Worm (Caenorhabditis elegans): ENCODE measurements around the gene F38A1.11.

DNA sequence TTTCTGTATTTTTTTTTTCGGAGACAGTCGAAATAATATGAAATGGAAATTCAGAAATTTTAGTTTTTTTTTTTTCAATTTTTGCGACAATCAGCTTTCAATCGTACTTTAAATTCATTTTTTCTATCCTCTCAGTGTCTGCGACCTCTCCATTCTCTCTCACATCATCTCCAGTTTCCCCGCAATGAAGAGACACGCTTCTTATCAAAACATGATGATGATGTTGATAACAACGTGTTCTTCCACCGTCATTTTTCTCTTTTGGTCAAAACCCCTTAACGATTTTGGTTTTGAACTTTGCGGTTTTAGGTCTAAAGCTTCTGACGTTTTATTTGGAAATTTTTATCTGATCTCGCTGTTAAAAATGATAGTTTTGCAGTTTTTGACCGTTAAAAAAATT lies 37.9 kb upstream of the F38A1.11 start:
- no peak for TF ChIP-seq nhr-77 (tag; optimal IDR thresholded peaks at IDR 0.05)
- TF ChIP-seq tbx-2 (tag; optimal IDR thresholded peaks at IDR 0.05) = no peak
- no peak for TF ChIP-seq snpc-4 (tag; optimal IDR thresholded peaks at IDR 0.05)

All from whole organism, L3 larva.